Fruit fly (Drosophila melanogaster) whole organism, adult: Measurements from ENCODE around the gene Pep.

Source experiments
- CG11617 ChIP-seq: fragments of 200-800 bp; sonication (Bioruptor generic); optimal IDR thresholded peaks from 2 replicates; lab custom pipeline; 2017; ENCODE audit warnings: mild to moderate bottlenecking, missing biosample characterization, missing genetic modification reagents, missing genetic modification characterization
- CG12768 ChIP-seq: fragments of 200-800 bp; sonication (Bioruptor generic); optimal IDR thresholded peaks from 2 replicates; lab custom pipeline; 2017; ENCODE audit warnings: missing biosample characterization, missing genetic modification characterization, mild to moderate bottlenecking, moderate library complexity, missing genetic modification reagents
- CG14711 ChIP-seq: fragments of 200-800 bp; sonication (Bioruptor generic); optimal IDR thresholded peaks from 2 replicates; lab custom pipeline; 2018; ENCODE audit warnings: missing biosample characterization, mild to moderate bottlenecking, missing genetic modification characterization, moderate library complexity
- CG1620 ChIP-seq: fragments of 200-800 bp; sonication (Bioruptor generic); optimal IDR thresholded peaks from 2 replicates; lab custom pipeline; 2016; ENCODE audit warnings: missing biosample characterization, missing genetic modification characterization
- CG5204 ChIP-seq: fragments of 200-800 bp; sonication (Bioruptor generic); optimal IDR thresholded peaks from 2 replicates; lab custom pipeline; 2016; ENCODE audit warnings: missing biosample characterization, missing genetic modification characterization
- CG7045 ChIP-seq: fragments of 200-800 bp; sonication (Bioruptor generic); optimal IDR thresholded peaks from 2 replicates; lab custom pipeline; 2017; ENCODE audit warnings: missing biosample characterization, mild to moderate bottlenecking, missing genetic modification characterization
- CG7101 ChIP-seq: fragments of 200-800 bp; sonication (Bioruptor generic); optimal IDR thresholded peaks from 2 replicates; lab custom pipeline; 2018; ENCODE audit warnings: missing biosample characterization, mild to moderate bottlenecking, missing genetic modification characterization, moderate library complexity
- Clk ChIP-seq: fragments of 200-800 bp; sonication (Bioruptor generic); optimal IDR thresholded peaks from 2 replicates; lab custom pipeline; 2017; ENCODE audit warnings: missing biosample characterization, missing genetic modification characterization
- Crg-1 ChIP-seq: fragments of 200-800 bp; sonication (Bioruptor generic); optimal IDR thresholded peaks from 2 replicates; lab custom pipeline; 2016; ENCODE audit warnings: missing biosample characterization, missing genetic modification characterization
- Hr96 ChIP-seq: fragments of 200-800 bp; sonication (Bioruptor generic); optimal IDR thresholded peaks from 2 replicates; lab custom pipeline; 2016; ENCODE audit warnings: missing biosample characterization, missing genetic modification characterization
- cnc ChIP-seq, 2 experiments: fragments of >200 bp; optimal IDR thresholded peaks; 2 replicates each; lab custom pipeline; 2017
- kay ChIP-seq: fragments of 200-800 bp; sonication (Bioruptor generic); peaks from one replicate; lab custom pipeline; 2016; ENCODE audit warnings: missing biosample characterization, missing genetic modification characterization, borderline replicate concordance
- ovo ChIP-seq: fragments of 200-800 bp; sonication (Bioruptor generic); optimal IDR thresholded peaks from 2 replicates; lab custom pipeline; 2016; ENCODE audit warnings: missing biosample characterization, missing genetic modification characterization
- toe ChIP-seq: fragments of 200-800 bp; sonication (Bioruptor generic); optimal IDR thresholded peaks from 2 replicates; lab custom pipeline; 2016; ENCODE audit warnings: missing biosample characterization, missing genetic modification characterization

DNA sequence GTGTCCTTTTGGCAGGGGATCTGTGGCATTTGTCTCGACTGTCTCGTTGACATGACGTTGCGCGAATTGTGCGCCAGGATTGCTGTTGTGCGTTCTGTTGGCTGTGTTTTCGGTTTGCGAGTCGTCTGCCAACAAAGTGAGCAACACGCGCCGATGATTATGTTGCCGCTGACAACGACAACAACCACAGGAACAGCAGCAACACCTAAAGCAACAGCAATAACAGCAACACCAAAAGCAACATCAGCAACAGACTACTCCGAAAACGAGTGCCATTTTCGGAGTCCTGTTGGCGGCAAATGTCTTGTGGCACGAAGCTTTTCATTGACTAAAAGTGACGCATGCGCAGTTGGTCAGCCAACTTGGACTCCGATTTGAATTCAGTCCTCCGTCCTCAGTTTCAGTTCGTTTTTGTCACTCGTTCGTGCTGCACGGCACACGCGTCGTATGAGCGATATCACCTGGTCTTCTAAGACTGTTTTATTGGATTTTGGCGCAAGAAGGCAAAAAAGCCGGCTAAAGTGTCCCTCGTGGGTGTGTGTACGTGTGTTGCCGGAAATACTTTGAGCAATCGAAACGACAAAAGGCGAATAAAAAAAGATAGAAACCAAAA is 44.8 kb upstream of the Pep start, which contains the start of gene Ccn:
- TF ChIP-seq cnc (optimal IDR thresholded peaks at IDR 0.05; lab: Kevin White, UChicago) (no peak), CG7045 (GFP tag; lab: Kevin White, UChicago) (no peak), CG7101 (tag; lab: Kevin White, UChicago) (no peak), Clk (GFP tag; lab: Kevin White, UChicago) (no peak), CG12768 (GFP tag; lab: Kevin White, UChicago) (no peak), CG5204 (GFP tag; lab: Kevin White, UChicago) (no peak), toe (GFP tag; lab: Kevin White, UChicago) (no peak), ovo (no peak), Crg-1 (no peak), CG11617 (no peak), CG14711 (tag; lab: Kevin White, UChicago) (no peak), CG1620 (no peak), kay (no peak), Hr96 (GFP tag; lab: Kevin White, UChicago) (no peak)
